Fruit fly (Drosophila melanogaster) S2 (cell line): Measurements from ENCODE around the gene Clk.

Experiments
- CG8478 ChIP-seq: fragments of >200 bp; optimal IDR thresholded peaks from 2 replicates; lab custom pipeline; 2018
- CTCF ChIP-seq, 2 experiments: fragments of >200 bp; optimal IDR thresholded peaks; 2 replicates each; lab custom pipeline; 2018

- TF ChIP-seq CG8478 (lab: Kevin White, UChicago): no peak
- TF ChIP-seq CTCF (optimal IDR thresholded peaks at IDR 0.05; lab: Kevin White, UChicago): no peak
Measured at dm6 chr3L:7721527-7721926, 53.9 kb downstream of the Clk start.
